Worm (Caenorhabditis elegans) whole organism, L3 larva: ENCODE measurements around the gene F59A6.3.

ENCODE experiments used
- R02D3.7 ChIP-seq: fragments of 150-350 bp; optimal IDR thresholded peaks from 2 replicates; lab custom pipeline; 2014; ENCODE audit warnings: missing biosample characterization, missing genetic modification characterization
- ZK546.5 ChIP-seq: sonication (generic microtip); optimal IDR thresholded peaks from 2 replicates; lab custom pipeline; 2017; ENCODE audit warnings: missing biosample characterization, missing genetic modification characterization
- aly-2 ChIP-seq: fragments of 150-350 bp; optimal IDR thresholded peaks from 2 replicates; lab custom pipeline; 2014; ENCODE audit warnings: missing biosample characterization, missing genetic modification characterization
- ama-1 ChIP-seq: fragments of 150-350 bp; optimal IDR thresholded peaks from 2 replicates; lab custom pipeline; 2018
- ceh-82 ChIP-seq: fragments of 150-350 bp; optimal IDR thresholded peaks from 2 replicates; lab custom pipeline; 2014; ENCODE audit warnings: missing biosample characterization, missing genetic modification characterization
- ceh-9 ChIP-seq: sonication (generic microtip); optimal IDR thresholded peaks from 2 replicates; lab custom pipeline; 2018; ENCODE audit warnings: missing biosample characterization, missing genetic modification characterization
- daf-12 ChIP-seq: fragments of 150-350 bp; optimal IDR thresholded peaks from 2 replicates; lab custom pipeline; 2014; ENCODE audit warnings: missing biosample characterization, missing genetic modification reagents, missing genetic modification characterization
- egl-27 ChIP-seq: sonication (generic microtip); optimal IDR thresholded peaks from 4 replicates; lab custom pipeline; 2017; ENCODE audit warnings: missing biosample characterization, missing genetic modification reagents, missing genetic modification characterization
- egl-5 ChIP-seq: fragments of 150-350 bp; optimal IDR thresholded peaks from 2 replicates; lab custom pipeline; 2017; ENCODE audit warnings: missing biosample characterization, missing genetic modification reagents, missing genetic modification characterization, inconsistent platforms
- elt-1 ChIP-seq: fragments of 150-350 bp; optimal IDR thresholded peaks from 2 replicates; lab custom pipeline; 2014; ENCODE audit warnings: missing biosample characterization, missing genetic modification characterization
- elt-2 ChIP-seq: sonication (generic microtip); optimal IDR thresholded peaks from 2 replicates; lab custom pipeline; 2016; ENCODE audit warnings: missing genetic modification reagents, mild to moderate bottlenecking, missing genetic modification characterization, missing compliant biosample characterization
- elt-3 ChIP-seq, 3 experiments: fragments of 150-350 bp in 1 of 3; sonication (generic microtip) in 2 of 3; optimal IDR thresholded peaks; 2 replicates in 2 of 3; 4 replicates in 1 of 3; lab custom pipeline; 2014 to 2017; ENCODE audit warnings: missing biosample characterization in 3 of 3, missing genetic modification characterization in 3 of 3
- eor-1 ChIP-seq, 2 experiments: fragments of 150-350 bp; optimal IDR thresholded peaks; 2 replicates each; lab custom pipeline; 2014 to 2018; ENCODE audit warnings: missing biosample characterization in 2 of 2, missing genetic modification characterization in 2 of 2
- fkh-10 ChIP-seq: sonication (generic microtip); optimal IDR thresholded peaks from 2 replicates; lab custom pipeline; 2017; ENCODE audit warnings: missing biosample characterization, missing genetic modification reagents, missing genetic modification characterization
- fkh-2 ChIP-seq: fragments of 150-350 bp; optimal IDR thresholded peaks from 2 replicates; lab custom pipeline; 2014; ENCODE audit warnings: missing biosample characterization, missing genetic modification reagents, missing genetic modification characterization
- fos-1 ChIP-seq: fragments of 150-350 bp; optimal IDR thresholded peaks from 2 replicates; lab custom pipeline; 2014; ENCODE audit warnings: missing biosample characterization, missing genetic modification characterization
- hmg-11 ChIP-seq: sonication (generic microtip); optimal IDR thresholded peaks from 2 replicates; lab custom pipeline; 2016; ENCODE audit warnings: missing genetic modification characterization, missing compliant biosample characterization
- jun-1 ChIP-seq: fragments of 150-350 bp; optimal IDR thresholded peaks from 2 replicates; lab custom pipeline; 2014; ENCODE audit warnings: missing biosample characterization, missing genetic modification reagents, missing genetic modification characterization
- lin-15B ChIP-seq: fragments of 150-350 bp; optimal IDR thresholded peaks from 2 replicates; lab custom pipeline; 2014; ENCODE audit warnings: missing biosample characterization, missing genetic modification characterization
- lin-39 ChIP-seq: fragments of 150-350 bp; optimal IDR thresholded peaks from 2 replicates; lab custom pipeline; 2018; ENCODE audit warnings: missing biosample characterization, missing genetic modification reagents, missing genetic modification characterization
- lsy-12 ChIP-seq: sonication (generic microtip); optimal IDR thresholded peaks from 2 replicates; lab custom pipeline; 2016; ENCODE audit warnings: mild to moderate bottlenecking, missing genetic modification characterization, missing compliant biosample characterization
- mml-1 ChIP-seq: fragments of 150-350 bp; sonication (generic microtip); optimal IDR thresholded peaks from 3 replicates; lab custom pipeline; 2014; ENCODE audit warnings: missing biosample characterization, missing genetic modification characterization
- nfya-1 ChIP-seq: sonication (generic microtip); optimal IDR thresholded peaks from 2 replicates; lab custom pipeline; 2017; ENCODE audit warnings: missing genetic modification characterization, mild to moderate bottlenecking, missing compliant biosample characterization, antibody characterized with exemption, moderate library complexity; ENCODE audit not compliant: insufficient read depth
- nhr-11 ChIP-seq: fragments of 150-350 bp; optimal IDR thresholded peaks from 2 replicates; lab custom pipeline; 2014; ENCODE audit warnings: missing biosample characterization, missing genetic modification characterization
- nhr-12 ChIP-seq: fragments of 150-350 bp; optimal IDR thresholded peaks from 2 replicates; lab custom pipeline; 2014; ENCODE audit warnings: missing biosample characterization, missing genetic modification characterization
- nhr-23 ChIP-seq: fragments of 150-350 bp; optimal IDR thresholded peaks from 2 replicates; lab custom pipeline; 2014; ENCODE audit warnings: missing biosample characterization, missing genetic modification reagents, missing genetic modification characterization
- nhr-25 ChIP-seq: sonication (generic microtip); optimal IDR thresholded peaks from 2 replicates; lab custom pipeline; 2017; ENCODE audit warnings: missing biosample characterization, missing genetic modification characterization
- nhr-28 ChIP-seq: fragments of 150-350 bp; optimal IDR thresholded peaks from 2 replicates; lab custom pipeline; 2014; ENCODE audit warnings: missing biosample characterization, missing genetic modification characterization
- nhr-43 ChIP-seq: sonication (generic microtip); optimal IDR thresholded peaks from 2 replicates; lab custom pipeline; 2016; ENCODE audit warnings: mild to moderate bottlenecking, missing genetic modification characterization, missing compliant biosample characterization; ENCODE audit not compliant: poor library complexity, severe bottlenecking
- nhr-76 ChIP-seq: fragments of 150-350 bp; sonication (generic microtip); optimal IDR thresholded peaks from 5 replicates; lab custom pipeline; 2014; ENCODE audit warnings: missing biosample characterization, missing genetic modification characterization
- pha-4 ChIP-seq: fragments of 150-350 bp; optimal IDR thresholded peaks from 2 replicates; lab custom pipeline; 2014; ENCODE audit warnings: missing biosample characterization, missing genetic modification reagents, missing genetic modification characterization
- pqm-1 ChIP-seq: fragments of 150-350 bp; optimal IDR thresholded peaks from 2 replicates; lab custom pipeline; 2017; ENCODE audit warnings: missing biosample characterization, missing genetic modification characterization, inconsistent platforms
- sea-2 ChIP-seq: fragments of 150-350 bp; sonication (generic microtip); optimal IDR thresholded peaks from 4 replicates; lab custom pipeline; 2014; ENCODE audit warnings: missing biosample characterization, missing genetic modification reagents, missing genetic modification characterization
- skn-1 ChIP-seq: fragments of 150-350 bp; optimal IDR thresholded peaks from 2 replicates; lab custom pipeline; 2014; ENCODE audit warnings: missing biosample characterization, missing genetic modification characterization
- tbx-2 ChIP-seq: sonication (generic microtip); optimal IDR thresholded peaks from 2 replicates; lab custom pipeline; 2016; ENCODE audit warnings: mild to moderate bottlenecking, missing genetic modification characterization, missing compliant biosample characterization
- unc-39 ChIP-seq: sonication (generic microtip); optimal IDR thresholded peaks from 4 replicates; lab custom pipeline; 2017; ENCODE audit warnings: missing biosample characterization, missing genetic modification characterization
- unc-62 ChIP-seq: fragments of 150-350 bp; sonication (generic microtip); optimal IDR thresholded peaks from 4 replicates; lab custom pipeline; 2014; ENCODE audit warnings: missing biosample characterization, missing genetic modification reagents, missing genetic modification characterization
- zag-1 ChIP-seq: fragments of 150-350 bp; optimal IDR thresholded peaks from 2 replicates; lab custom pipeline; 2014; ENCODE audit warnings: missing biosample characterization, missing genetic modification characterization
- ztf-11 ChIP-seq: fragments of 150-350 bp; optimal IDR thresholded peaks from 2 replicates; lab custom pipeline; 2014; ENCODE audit warnings: missing biosample characterization, missing genetic modification characterization
- ztf-4 ChIP-seq: fragments of 150-350 bp; optimal IDR thresholded peaks from 2 replicates; lab custom pipeline; 2014; ENCODE audit warnings: missing biosample characterization, missing genetic modification characterization

Gene F59A6.3

DNA sequence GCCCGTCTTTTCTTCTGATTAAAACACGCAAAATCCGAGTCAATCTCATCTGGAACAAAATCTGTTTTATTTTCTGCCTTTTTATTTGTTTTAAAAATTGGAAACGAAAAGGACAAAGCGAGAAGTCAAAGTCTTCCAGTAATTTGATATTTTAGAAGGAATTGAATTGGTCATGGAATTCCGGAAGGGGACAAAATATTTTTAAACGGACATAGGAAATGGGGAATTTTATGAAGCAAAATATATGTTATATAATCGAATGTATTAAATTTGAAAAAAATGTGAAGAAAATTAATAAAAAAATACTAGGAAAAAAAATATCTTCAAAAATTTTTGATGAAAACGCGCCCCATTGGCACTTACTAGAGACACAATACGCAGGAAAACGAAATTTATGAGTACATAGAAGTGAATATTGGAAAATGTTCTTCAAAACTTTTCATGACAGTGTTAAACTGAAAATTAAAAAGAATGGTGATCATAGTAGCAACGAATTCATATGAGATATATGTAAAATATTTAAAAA, 32.6 kb downstream of the F59A6.3 start, which contains the start of gene F33G12.7:
Gene F33G12.7 (minus strand): TSS at position 51 of the 526 bp plus-strand sequence.
- TF ChIP-seq elt-2 (no peak), pha-4 (tag; lab: Kevin White, UChicago) (peak; percentile 5), ceh-9 (tag; lab: Kevin White, UChicago) (no peak), skn-1 (tag; lab: Kevin White, UChicago) (no peak)

DNA sequence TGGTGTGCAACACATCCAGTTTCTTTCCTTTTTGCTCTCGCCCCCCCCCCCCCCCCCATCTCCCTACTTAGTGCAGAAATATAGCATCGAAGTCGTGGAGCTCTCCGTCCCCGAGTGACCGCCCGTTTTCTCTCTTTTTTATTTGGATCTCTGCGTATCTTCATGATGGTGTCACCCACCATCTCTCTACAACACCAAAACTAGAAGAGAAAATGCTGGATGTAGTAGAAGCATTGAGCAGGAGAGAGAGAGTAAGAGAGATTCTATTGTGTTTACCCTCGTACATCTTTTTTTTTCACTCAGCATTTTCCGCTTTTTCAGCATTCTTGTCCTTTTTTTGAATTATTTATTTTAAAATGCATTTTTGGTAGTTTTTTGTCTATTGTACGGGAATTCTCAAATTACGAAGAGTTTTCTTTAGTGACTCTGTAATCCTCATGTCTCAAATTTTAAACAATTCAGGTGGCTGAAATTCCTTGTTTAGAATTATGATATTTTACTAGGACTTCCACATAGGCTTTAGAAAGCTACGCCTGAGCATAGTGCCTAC, 34.3 kb downstream of the F59A6.3 start:
- TF ChIP-seq pqm-1 (tag; lab: Kevin White, UChicago) (no peak), nhr-11 (no peak), unc-39 (no peak), jun-1 (tag; lab: Kevin White, UChicago) (no peak), fkh-2 (tag; lab: Kevin White, UChicago) (no peak), aly-2 (tag; lab: Kevin White, UChicago) (no peak), ztf-11 (tag; lab: Kevin White, UChicago) (no peak), nhr-43 (tag; lab: Kevin White, UChicago) (no peak), nhr-28 (tag; lab: Kevin White, UChicago) (no peak), pha-4 (tag; lab: Kevin White, UChicago) (no peak), hmg-11 (tag; lab: Kevin White, UChicago) (peak; percentile 55), nfya-1 (tag; lab: Kevin White, UChicago) (peak; percentile 52), nhr-23 (tag; lab: Kevin White, UChicago) (no peak), lin-15B (tag; lab: Kevin White, UChicago) (peak; percentile 23), ama-1 (lab: Kevin White, UChicago) (no peak), lin-39 (peak; percentile 23), egl-5 (tag; lab: Kevin White, UChicago) (no peak), ceh-9 (tag; lab: Kevin White, UChicago) (no peak)

ce11 chrII:5046209-5047200, 38.4 kb downstream of the F59A6.3 start:
- TF ChIP-seq hmg-11 (tag; lab: Kevin White, UChicago) (peak; percentile 9), jun-1 (tag; lab: Kevin White, UChicago) (no peak), daf-12 (tag; lab: Kevin White, UChicago) (no peak), egl-27 (tag; lab: Kevin White, UChicago) (no peak), sea-2 (GFP tag; lab: Kevin White, UChicago) (no peak), aly-2 (tag; lab: Kevin White, UChicago) (no peak), zag-1 (tag; lab: Kevin White, UChicago) (no peak), ama-1 (lab: Kevin White, UChicago) (no peak), fkh-2 (tag; lab: Kevin White, UChicago) (peak; percentile 84), ztf-4 (no peak), lsy-12 (no peak), nhr-23 (tag; lab: Kevin White, UChicago) (no peak), unc-62 (peak; percentile 3), tbx-2 (no peak), nhr-28 (tag; lab: Kevin White, UChicago) (no peak), fos-1 (tag; lab: Kevin White, UChicago) (no peak), mml-1 (tag; lab: Kevin White, UChicago) (no peak), elt-2 (no peak), egl-5 (tag; lab: Kevin White, UChicago) (peak; percentile 3), lin-15B (tag; lab: Kevin White, UChicago) (no peak), elt-3 (tag; optimal IDR thresholded peaks at IDR 0.05; lab: Kevin White, UChicago) (no peak), ZK546.5 (tag; lab: Kevin White, UChicago) (no peak), fkh-10 (GFP tag; lab: Kevin White, UChicago) (peak; percentile 90), nfya-1 (tag; lab: Kevin White, UChicago) (peak; percentile 4), elt-1 (tag; lab: Kevin White, UChicago) (no peak), eor-1 (tag; optimal IDR thresholded peaks at IDR 0.05; lab: Kevin White, UChicago) (no peak), nhr-12 (no peak), nhr-25 (tag; lab: Kevin White, UChicago) (no peak), nhr-76 (tag; lab: Kevin White, UChicago) (no peak), ceh-9 (tag; lab: Kevin White, UChicago) (no peak), pha-4 (tag; lab: Kevin White, UChicago) (no peak), ceh-82 (tag; lab: Kevin White, UChicago) (no peak), ztf-11 (tag; lab: Kevin White, UChicago) (no peak), R02D3.7 (no peak), nhr-11 (no peak)
